Fruit fly (Drosophila melanogaster): ENCODE data around the gene CG4360.
A peak's percentile ranks its signal among the peaks of the same experiment; 100 is the strongest.

Gene CG4360

dm6 chr3R:20276760-20277159 lies 51.0 kb downstream of the CG4360 start (continued):
- TF ChIP-seq CG1233 (GFP tag; optimal IDR thresholded peaks at IDR 0.05), result peak; percentile 41
- TF ChIP-seq sens-2 (GFP tag; IDR thresholded peaks at IDR 0.05), result no peak
- no peak for TF ChIP-seq Fer1 (GFP tag; optimal IDR thresholded peaks at IDR 0.05)
- peak; percentile 36 for TF ChIP-seq CG6254 (GFP tag; optimal IDR thresholded peaks at IDR 0.05)
- peak; percentile 65 for TF ChIP-seq CG15696 (tag; optimal IDR thresholded peaks at IDR 0.05)
- peak; percentile 33 for TF ChIP-seq CG4360 (GFP tag; IDR thresholded peaks at IDR 0.05)
- TF ChIP-seq D19A (tag; optimal IDR thresholded peaks at IDR 0.05), result peak; percentile 13
- no peak for TF ChIP-seq slou (GFP tag; optimal IDR thresholded peaks at IDR 0.05)
- TF ChIP-seq HLH3B (GFP tag; IDR thresholded peaks at IDR 0.05), result no peak
- peak; percentile 13 for TF ChIP-seq CG4707 (GFP tag; optimal IDR thresholded peaks at IDR 0.05)
- TF ChIP-seq Hr3 (GFP tag; optimal IDR thresholded peaks at IDR 0.05), result no peak
- TF ChIP-seq run (tag; optimal IDR thresholded peaks at IDR 0.05), result no peak
- peak; percentile 4 for TF ChIP-seq gcm (GFP tag; optimal IDR thresholded peaks at IDR 0.05)
- no peak for TF ChIP-seq CG34224 (GFP tag; IDR thresholded peaks at IDR 0.05; ENCODE audit: partially characterized antibody)
- TF ChIP-seq Pdp1 (GFP tag; optimal IDR thresholded peaks at IDR 0.05), result no peak
- no peak for TF ChIP-seq CG15479 (GFP tag; optimal IDR thresholded peaks at IDR 0.05)
- peak; percentile 21 for TF ChIP-seq Ets65A (GFP tag)
- TF ChIP-seq Dip3 (GFP tag; optimal IDR thresholded peaks at IDR 0.05), result no peak
- peak; percentile 45 for TF ChIP-seq wek (GFP tag; optimal IDR thresholded peaks at IDR 0.05)
- TF ChIP-seq CG13775 (GFP tag; optimal IDR thresholded peaks at IDR 0.05), result no peak
- peak; percentile 33 for TF ChIP-seq sens (GFP tag)
- TF ChIP-seq dm (GFP tag; optimal IDR thresholded peaks at IDR 0.05), result peak; percentile 14
- TF ChIP-seq Nf-YA (GFP tag; IDR thresholded peaks at IDR 0.05), result 0 out of 2 replicates have a peak, but pooled peaks have one; percentile 40
- peak; percentile 6 for TF ChIP-seq lab (GFP tag; optimal IDR thresholded peaks at IDR 0.05)
- no peak for TF ChIP-seq CG8290 (GFP tag; optimal IDR thresholded peaks at IDR 0.05)
- TF ChIP-seq CG8290 (tag; optimal IDR thresholded peaks at IDR 0.05), result peak in 1 of 2 experiments; percentile 13
- peak; percentile 45 for TF ChIP-seq Med (GFP tag)
- peak; percentile 4 for TF ChIP-seq CG10209 (GFP tag; optimal IDR thresholded peaks at IDR 0.05)

dm6 chr3R:20276012-20276411 lies 51.8 kb downstream of the CG4360 start:
- TF ChIP-seq vfl (GFP tag; optimal IDR thresholded peaks at IDR 0.05) (no peak), bcd (GFP tag; optimal IDR thresholded peaks at IDR 0.05) (no peak), CG10959 (GFP tag; IDR thresholded peaks at IDR 0.05) (0 out of 2 replicates have a peak, but pooled peaks have one; percentile 24), chinmo (GFP tag; IDR thresholded peaks at IDR 0.05; ENCODE audit: partially characterized antibody) (no peak), CG10321 (GFP tag; IDR thresholded peaks at IDR 0.05) (no peak), CG14965 (GFP tag; optimal IDR thresholded peaks at IDR 0.05; ENCODE audit: borderline replicate concordance) (no peak), pfk (GFP tag; optimal IDR thresholded peaks at IDR 0.05) (no peak), CG2202 (tag; optimal IDR thresholded peaks at IDR 0.05) (peak; percentile 59), CG2129 (GFP tag; IDR thresholded peaks at IDR 0.05; ENCODE audit: partially characterized antibody) (no peak), gfzf (GFP tag; optimal IDR thresholded peaks at IDR 0.05) (no peak), Vsx1 (GFP tag; optimal IDR thresholded peaks at IDR 0.05) (peak; percentile 39), eyg (GFP tag; optimal IDR thresholded peaks at IDR 0.05) (no peak), caup (GFP tag; optimal IDR thresholded peaks at IDR 0.05; ENCODE audit: severe bottlenecking) (no peak), gcm2 (GFP tag; optimal IDR thresholded peaks at IDR 0.05) (no peak), CG14710 (tag; optimal IDR thresholded peaks at IDR 0.05) (peak; percentile 52), maf-S (GFP tag; optimal IDR thresholded peaks at IDR 0.05) (no peak), Dll (GFP tag; IDR thresholded peaks at IDR 0.05; ENCODE audit: partially characterized antibody) (no peak), btn (GFP tag; optimal IDR thresholded peaks at IDR 0.05) (peak; percentile 25), CG12236 (GFP tag; optimal IDR thresholded peaks at IDR 0.05) (peak; percentile 15), CG32532 (GFP tag; IDR thresholded peaks at IDR 0.05) (no peak), nau (GFP tag; optimal IDR thresholded peaks at IDR 0.05) (no peak), CG10209 (GFP tag; optimal IDR thresholded peaks at IDR 0.05) (peak; percentile 36), gsb-n (tag; optimal IDR thresholded peaks at IDR 0.05) (peak; percentile 41), unpg (GFP tag; optimal IDR thresholded peaks at IDR 0.05) (no peak), Six4 (GFP tag; optimal IDR thresholded peaks at IDR 0.05) (no peak)

Data from whole organism, embryonic.